Fruit fly (Drosophila melanogaster) whole organism, prepupa: ENCODE results near the gene CG3625.

ENCODE experiments used
- CG10631 ChIP-seq: fragments of 200-800 bp; sonication (Bioruptor generic); optimal IDR thresholded peaks from 2 replicates; lab custom pipeline; 2016; ENCODE audit warnings: missing biosample characterization, missing genetic modification characterization
- CG11294 ChIP-seq: fragments of 200-800 bp; sonication (Bioruptor generic); IDR thresholded peaks from 2 replicates; pipeline ENCODE4 v1.3.6; 2022; ENCODE audit warnings: missing biosample characterization, missing genetic modification characterization
- CG15336 ChIP-seq: fragments of 200-800 bp; sonication (Bioruptor generic); IDR thresholded peaks from 2 replicates; pipeline ENCODE4 v1.3.6; 2022; ENCODE audit warnings: missing biosample characterization, missing genetic modification characterization
- CG1621 ChIP-seq: fragments of 200-800 bp; sonication (Bioruptor generic); optimal IDR thresholded peaks from 3 replicates; lab custom pipeline; 2018; ENCODE audit warnings: missing biosample characterization, mild to moderate bottlenecking, missing genetic modification characterization
- CG16779 ChIP-seq: fragments of 200-800 bp; sonication (Bioruptor generic); optimal IDR thresholded peaks from 3 replicates; lab custom pipeline; 2017; ENCODE audit warnings: missing biosample characterization, mild to moderate bottlenecking, missing genetic modification characterization
- CG31627 ChIP-seq: fragments of 200-800 bp; sonication (Bioruptor generic); optimal IDR thresholded peaks from 3 replicates; lab custom pipeline; 2016; ENCODE audit warnings: missing biosample characterization, missing genetic modification characterization
- CG34406 ChIP-seq: fragments of 200-800 bp; sonication (Bioruptor generic); optimal IDR thresholded peaks from 3 replicates; lab custom pipeline; 2016; ENCODE audit warnings: missing biosample characterization, missing genetic modification characterization
- CG4318 ChIP-seq: fragments of 200-800 bp; sonication (Bioruptor generic); optimal IDR thresholded peaks from 3 replicates; lab custom pipeline; 2017; ENCODE audit warnings: missing biosample characterization, mild to moderate bottlenecking, missing genetic modification characterization
- CG6163 ChIP-seq: fragments of 200-800 bp; sonication (Bioruptor generic); IDR thresholded peaks from 3 replicates; pipeline ENCODE4 v1.3.6; 2022; ENCODE audit warnings: missing biosample characterization, missing genetic modification characterization
- CG6792 ChIP-seq: fragments of 200-800 bp; sonication (Bioruptor generic); optimal IDR thresholded peaks from 3 replicates; lab custom pipeline; 2016; ENCODE audit warnings: missing biosample characterization, missing genetic modification characterization
- CG6808 ChIP-seq: fragments of 200-800 bp; sonication (Bioruptor generic); optimal IDR thresholded peaks from 3 replicates; lab custom pipeline; 2017; ENCODE audit warnings: missing biosample characterization, missing genetic modification characterization, mild to moderate bottlenecking, moderate library complexity, missing genetic modification reagents
- CG6854 ChIP-seq: fragments of 200-800 bp; sonication (Bioruptor generic); optimal IDR thresholded peaks from 2 replicates; lab custom pipeline; 2017; ENCODE audit warnings: missing biosample characterization, mild to moderate bottlenecking, missing genetic modification characterization
- CG7368 ChIP-seq: fragments of 200-800 bp; sonication (Bioruptor generic); optimal IDR thresholded peaks from 3 replicates; lab custom pipeline; 2016; ENCODE audit warnings: missing biosample characterization, missing genetic modification characterization
- CG8319 ChIP-seq: fragments of 200-800 bp; sonication (Bioruptor generic); optimal IDR thresholded peaks from 3 replicates; lab custom pipeline; 2016; ENCODE audit warnings: missing biosample characterization, missing genetic modification characterization
- CG9139 ChIP-seq: fragments of 200-800 bp; sonication (Bioruptor generic); optimal IDR thresholded peaks from 3 replicates; lab custom pipeline; 2017; ENCODE audit warnings: missing biosample characterization, mild to moderate bottlenecking, missing genetic modification characterization
- Eip75B ChIP-seq: fragments of 200-800 bp; sonication (Bioruptor generic); optimal IDR thresholded peaks from 3 replicates; lab custom pipeline; 2016; ENCODE audit warnings: missing biosample characterization, missing genetic modification characterization
- Eip78C ChIP-seq: fragments of 200-800 bp; sonication (Bioruptor generic); peaks from one replicate; lab custom pipeline; 2016; ENCODE audit warnings: missing biosample characterization, missing genetic modification characterization
- Eip93F ChIP-seq: fragments of 200-800 bp; sonication (Bioruptor generic); optimal IDR thresholded peaks from 2 replicates; lab custom pipeline; 2016; ENCODE audit warnings: missing biosample characterization, mild to moderate bottlenecking, missing genetic modification characterization
- Hr38 ChIP-seq: sonication (Bioruptor generic); optimal IDR thresholded peaks from 2 replicates; lab custom pipeline; 2016; ENCODE audit warnings: missing biosample characterization, missing genetic modification characterization
- Hr39 ChIP-seq: fragments of 200-800 bp; sonication (Bioruptor generic); optimal IDR thresholded peaks from 2 replicates; lab custom pipeline; 2016; ENCODE audit warnings: missing biosample characterization, missing genetic modification characterization
- Hr4 ChIP-seq: fragments of 200-800 bp; sonication (Bioruptor generic); optimal IDR thresholded peaks from 3 replicates; lab custom pipeline; 2016; ENCODE audit warnings: missing biosample characterization, missing genetic modification characterization
- Lpt ChIP-seq: fragments of 200-800 bp; sonication (Bioruptor generic); optimal IDR thresholded peaks from 3 replicates; lab custom pipeline; 2016; ENCODE audit warnings: missing biosample characterization, missing genetic modification characterization
- OdsH ChIP-seq: fragments of 200-800 bp; sonication (Bioruptor generic); optimal IDR thresholded peaks from 3 replicates; lab custom pipeline; 2016; ENCODE audit warnings: missing biosample characterization, missing genetic modification characterization
- Sox102F ChIP-seq: fragments of 200-800 bp; sonication (Bioruptor generic); optimal IDR thresholded peaks from 2 replicates; lab custom pipeline; 2016; ENCODE audit warnings: missing biosample characterization, mild to moderate bottlenecking, missing genetic modification characterization
- Sox14 ChIP-seq: fragments of 200-800 bp; sonication (Bioruptor generic); optimal IDR thresholded peaks from 3 replicates; lab custom pipeline; 2016; ENCODE audit warnings: missing biosample characterization, missing genetic modification characterization
- Sox15 ChIP-seq: fragments of 200-800 bp; sonication (Bioruptor generic); optimal IDR thresholded peaks from 3 replicates; lab custom pipeline; 2016; ENCODE audit warnings: missing biosample characterization, missing genetic modification characterization
- achi ChIP-seq: fragments of 200-800 bp; sonication (Bioruptor generic); optimal IDR thresholded peaks from 3 replicates; lab custom pipeline; 2016; ENCODE audit warnings: missing biosample characterization, missing genetic modification characterization
- acj6 ChIP-seq: fragments of 200-800 bp; sonication (Bioruptor generic); optimal IDR thresholded peaks from 3 replicates; lab custom pipeline; 2016; ENCODE audit warnings: missing biosample characterization, missing genetic modification characterization
- esn ChIP-seq: fragments of 200-800 bp; sonication (Bioruptor generic); optimal IDR thresholded peaks from 2 replicates; lab custom pipeline; 2016; ENCODE audit warnings: missing biosample characterization, mild to moderate bottlenecking, missing genetic modification characterization, moderate library complexity
- fd59A ChIP-seq: fragments of 200-800 bp; sonication (Bioruptor generic); optimal IDR thresholded peaks from 2 replicates; lab custom pipeline; 2017; ENCODE audit warnings: missing biosample characterization, mild to moderate bottlenecking, missing genetic modification characterization, missing genetic modification reagents
- fd85E ChIP-seq: fragments of 200-800 bp; sonication (Bioruptor generic); optimal IDR thresholded peaks from 3 replicates; lab custom pipeline; 2016; ENCODE audit warnings: missing biosample characterization, missing genetic modification characterization
- fkh ChIP-seq: fragments of 200-800 bp; sonication (Bioruptor generic); optimal IDR thresholded peaks from 3 replicates; lab custom pipeline; 2017; ENCODE audit warnings: missing biosample characterization, mild to moderate bottlenecking, missing genetic modification characterization, moderate library complexity
- lz ChIP-seq: fragments of 200-800 bp; sonication (Bioruptor generic); optimal IDR thresholded peaks from 3 replicates; lab custom pipeline; 2016; ENCODE audit warnings: missing biosample characterization, missing genetic modification characterization
- net ChIP-seq: fragments of 200-800 bp; sonication (Bioruptor generic); optimal IDR thresholded peaks from 3 replicates; lab custom pipeline; 2016; ENCODE audit warnings: missing biosample characterization, missing genetic modification characterization
- pdm3 ChIP-seq: fragments of 200-800 bp; sonication (Bioruptor generic); optimal IDR thresholded peaks from 3 replicates; lab custom pipeline; 2016; ENCODE audit warnings: missing biosample characterization, missing genetic modification characterization
- spab ChIP-seq: fragments of 200-800 bp; sonication (Bioruptor generic); optimal IDR thresholded peaks from 2 replicates; lab custom pipeline; 2017; ENCODE audit warnings: missing biosample characterization, mild to moderate bottlenecking, missing genetic modification characterization, missing genetic modification reagents
- ss ChIP-seq, 2 experiments: fragments of 200-800 bp; sonication (Bioruptor generic); optimal IDR thresholded peaks; 2 replicates in 1 of 2; 3 replicates in 1 of 2; lab custom pipeline; 2017 to 2018; ENCODE audit warnings: mild to moderate bottlenecking in 2 of 2, missing biosample characterization in 2 of 2, missing genetic modification characterization in 2 of 2, moderate library complexity in 1 of 2
- svp ChIP-seq: fragments of 200-800 bp; sonication (Bioruptor generic); peaks from one replicate; lab custom pipeline; 2016; ENCODE audit warnings: missing biosample characterization, missing genetic modification characterization
- vri ChIP-seq: fragments of 200-800 bp; sonication (Bioruptor generic); optimal IDR thresholded peaks from 3 replicates; lab custom pipeline; 2016; ENCODE audit warnings: missing biosample characterization, mild to moderate bottlenecking, missing genetic modification characterization

CG3625 gene

dm6 chr2L:300877-301706, 9.5 kb upstream of the CG3625 start:
- peak; percentile 80 for TF ChIP-seq Eip93F (GFP tag; lab: Kevin White, UChicago)
- peak; percentile 60 for TF ChIP-seq Sox14
- TF ChIP-seq vri = peak; percentile 91
- TF ChIP-seq Sox102F (GFP tag; lab: Kevin White, UChicago) = no peak
- TF ChIP-seq svp (GFP tag; lab: Kevin White, UChicago) = peak; percentile 92

dm6 chr2L:300006-300405, 8.4 kb upstream of the CG3625 start:
- no peak for TF ChIP-seq CG7368 (GFP tag; lab: Kevin White, UChicago)
- no peak for TF ChIP-seq CG34406 (GFP tag; lab: Kevin White, UChicago)
- no peak for TF ChIP-seq CG15336
- peak; percentile 90 for TF ChIP-seq vri
- no peak for TF ChIP-seq CG8319 (GFP tag; lab: Kevin White, UChicago)

DNA sequence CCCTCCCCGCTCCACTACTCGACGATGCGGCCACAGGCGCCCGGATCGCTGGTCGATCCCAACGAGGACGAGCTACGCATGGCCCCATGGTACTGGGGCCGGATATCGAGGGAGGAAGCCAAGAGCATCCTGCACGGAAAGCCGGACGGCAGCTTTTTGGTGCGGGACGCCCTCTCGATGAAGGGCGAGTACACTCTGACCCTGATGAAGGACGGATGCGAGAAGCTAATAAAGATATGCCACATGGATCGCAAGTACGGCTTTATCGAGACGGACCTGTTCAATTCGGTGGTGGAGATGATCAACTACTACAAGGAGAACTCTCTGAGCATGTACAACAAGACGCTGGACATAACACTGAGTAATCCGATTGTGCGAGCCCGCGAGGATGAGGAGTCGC, 7.4 kb upstream of the CG3625 start:
- TF ChIP-seq OdsH = no peak
- TF ChIP-seq svp (GFP tag; lab: Kevin White, UChicago) = peak; percentile 2

DNA sequence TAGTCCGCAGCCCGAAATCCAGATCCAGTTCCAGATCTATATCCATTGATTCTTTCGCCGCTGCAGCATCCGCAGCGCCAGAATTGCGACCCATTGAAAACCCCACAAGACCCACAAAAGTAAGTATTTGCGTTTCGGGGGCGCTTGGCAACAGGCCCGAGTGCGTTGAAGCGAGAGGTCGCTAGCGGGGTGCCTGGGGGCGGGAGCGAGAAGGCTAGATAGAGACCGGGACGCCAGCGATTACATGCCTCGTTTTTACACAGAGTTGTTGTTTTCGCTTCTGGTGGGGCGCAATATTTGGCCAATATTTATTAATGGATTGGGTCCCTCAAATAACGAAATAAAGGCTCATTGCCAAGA, 6.7 kb upstream of the CG3625 start:
- no peak for TF ChIP-seq OdsH
- TF ChIP-seq svp (GFP tag; lab: Kevin White, UChicago) = peak; percentile 85
- TF ChIP-seq CG31627 (GFP tag; lab: Kevin White, UChicago) = no peak
- TF ChIP-seq fkh (GFP tag; lab: Kevin White, UChicago) = peak; percentile 89
- peak; percentile 39 for TF ChIP-seq Eip78C (GFP tag; lab: Kevin White, UChicago)

- TF ChIP-seq Hr4 (GFP tag; lab: Kevin White, UChicago) (peak; percentile 83), CG6854 (GFP tag; lab: Kevin White, UChicago) (peak; percentile 18), spab (GFP tag; lab: Kevin White, UChicago) (peak; percentile 60), CG1621 (tag; lab: Kevin White, UChicago) (peak; percentile 67), CG6163 (GFP tag; lab: Robert Waterston, UW) (peak; percentile 88; the same call in 2 of the 3 replicates), Eip75B (peak; percentile 84), CG9139 (GFP tag; lab: Kevin White, UChicago) (peak; percentile 61), acj6 (peak; percentile 92), CG4318 (GFP tag; lab: Kevin White, UChicago) (no peak), CG16779 (tag; lab: Kevin White, UChicago) (peak; percentile 38), svp (GFP tag; lab: Kevin White, UChicago) (peak; percentile 94), CG6792 (GFP tag; lab: Kevin White, UChicago) (peak; percentile 90), Sox15 (GFP tag; lab: Kevin White, UChicago) (peak; percentile 90), CG8319 (GFP tag; lab: Kevin White, UChicago) (peak; percentile 83), CG6808 (GFP tag; lab: Kevin White, UChicago) (peak; percentile 79), fd85E (GFP tag; lab: Kevin White, UChicago) (peak; percentile 76), Hr38 (GFP tag; lab: Kevin White, UChicago) (peak; percentile 76), ss (GFP tag; optimal IDR thresholded peaks at IDR 0.05; lab: Kevin White, UChicago) (peak; percentile 47 to 80), fd59A (GFP tag; lab: Kevin White, UChicago) (peak; percentile 85), achi (GFP tag; lab: Kevin White, UChicago) (peak; percentile 89), CG10631 (GFP tag; lab: Kevin White, UChicago) (peak; percentile 93), Eip93F (GFP tag; lab: Kevin White, UChicago) (peak; percentile 75), Hr39 (GFP tag; lab: Kevin White, UChicago) (peak; percentile 89), vri (peak; percentile 90), CG31627 (GFP tag; lab: Kevin White, UChicago) (peak; percentile 93), CG15336 (peak; percentile 80), Sox102F (GFP tag; lab: Kevin White, UChicago) (peak; percentile 84), lz (GFP tag; lab: Kevin White, UChicago) (peak; percentile 90), CG7368 (GFP tag; lab: Kevin White, UChicago) (peak; percentile 79), net (GFP tag; lab: Kevin White, UChicago) (peak; percentile 85), esn (peak; percentile 91), CG11294 (peak; percentile 67; the same call in 1 of the 2 replicates), pdm3 (GFP tag; lab: Kevin White, UChicago) (peak; percentile 89), Lpt (peak; percentile 83), CG34406 (GFP tag; lab: Kevin White, UChicago) (peak; percentile 91)
Observed at dm6 chr2L:297480-298284, 6.1 kb upstream of the CG3625 start, which contains the start of gene Pi3K21B. Gene Pi3K21B (plus strand): TSS chr2L:297880.
